Worm (Caenorhabditis elegans) whole organism, L1 larva: ENCODE data around the gene F57B1.6.

Experiments
- C16A3.4 ChIP-seq: fragments of 150-350 bp; optimal IDR thresholded peaks from 2 replicates; lab custom pipeline; 2014; ENCODE audit warnings: missing biosample characterization, missing genetic modification characterization
- C34B4.2 ChIP-seq: sonication (generic microtip); optimal IDR thresholded peaks from 2 replicates; lab custom pipeline; 2017; ENCODE audit warnings: mild to moderate bottlenecking, missing genetic modification characterization, missing compliant biosample characterization
- F16B12.6 ChIP-seq: fragments of 150-350 bp; optimal IDR thresholded peaks from 2 replicates; lab custom pipeline; 2014; ENCODE audit warnings: missing biosample characterization, missing genetic modification characterization
- Y116A8C.19 ChIP-seq: sonication (generic microtip); optimal IDR thresholded peaks from 2 replicates; lab custom pipeline; 2016; ENCODE audit warnings: missing compliant biosample characterization, missing genetic modification characterization, borderline replicate concordance
- ama-1 ChIP-seq: fragments of 150-350 bp; optimal IDR thresholded peaks from 2 replicates; lab custom pipeline; 2014
- ceh-88 ChIP-seq: fragments of 200-800 bp; sonication (Bioruptor generic); IDR thresholded peaks from 2 replicates; pipeline ENCODE4 v1.3.6; 2022; ENCODE audit warnings: missing genetic modification characterization, missing compliant biosample characterization
- ceh-90 ChIP-seq: sonication (generic microtip); optimal IDR thresholded peaks from 2 replicates; lab custom pipeline; 2016; ENCODE audit warnings: missing genetic modification characterization, missing compliant biosample characterization
- dsc-1 ChIP-seq: sonication (generic microtip); optimal IDR thresholded peaks from 2 replicates; lab custom pipeline; 2016; ENCODE audit warnings: mild to moderate bottlenecking, missing genetic modification characterization, missing compliant biosample characterization
- efl-3 ChIP-seq: fragments of 200-800 bp; sonication (Bioruptor generic); optimal IDR thresholded peaks from 2 replicates; lab custom pipeline; 2018; ENCODE audit warnings: mild to moderate bottlenecking, missing genetic modification characterization, missing compliant biosample characterization
- egl-13 ChIP-seq: sonication (generic microtip); optimal IDR thresholded peaks from 2 replicates; lab custom pipeline; 2016; ENCODE audit warnings: missing genotype, missing genetic modification reagents, missing genetic modification characterization, missing compliant biosample characterization
- elt-3 ChIP-seq, 6 experiments: fragments of 150-350 bp in 1 of 6; sonication (generic microtip); optimal IDR thresholded peaks; 2 replicates each; lab custom pipeline; 2017 to 2018; ENCODE audit warnings: missing biosample characterization in 6 of 6, missing genetic modification characterization in 6 of 6, inconsistent platforms in 1 of 6
- fkh-10 ChIP-seq: sonication (generic microtip); optimal IDR thresholded peaks from 2 replicates; lab custom pipeline; 2017; ENCODE audit warnings: missing biosample characterization, missing genetic modification reagents, missing genetic modification characterization
- fkh-8 ChIP-seq: sonication (generic microtip); optimal IDR thresholded peaks from 2 replicates; lab custom pipeline; 2016; ENCODE audit warnings: mild to moderate bottlenecking, missing genetic modification characterization, missing compliant biosample characterization
- grh-1 ChIP-seq: fragments of 200-800 bp; sonication (Bioruptor generic); IDR thresholded peaks from 2 replicates; pipeline ENCODE4 v1.3.6; 2022; ENCODE audit warnings: missing genetic modification reagents, missing genetic modification characterization, missing compliant biosample characterization
- hlh-17 ChIP-seq: fragments of 200-800 bp; sonication (Bioruptor generic); optimal IDR thresholded peaks from 2 replicates; lab custom pipeline; 2018; ENCODE audit warnings: missing genetic modification characterization, mild to moderate bottlenecking, missing compliant biosample characterization, moderate library complexity, borderline replicate concordance
- hlh-4 ChIP-seq: sonication (generic microtip); optimal IDR thresholded peaks from 2 replicates; lab custom pipeline; 2016; ENCODE audit warnings: mild to moderate bottlenecking, missing genetic modification characterization, missing compliant biosample characterization
- hpl-2 ChIP-seq: fragments of 150-350 bp; optimal IDR thresholded peaks from 2 replicates; lab custom pipeline; 2014; ENCODE audit warnings: missing biosample characterization, missing genetic modification reagents, missing genetic modification characterization
- irx-1 ChIP-seq: sonication (generic microtip); optimal IDR thresholded peaks from 2 replicates; lab custom pipeline; 2016; ENCODE audit warnings: missing genetic modification characterization, missing compliant biosample characterization
- isw-1 ChIP-seq: fragments of 200-800 bp; sonication (Bioruptor generic); IDR thresholded peaks from 2 replicates; pipeline ENCODE4 v1.3.6; 2022; ENCODE audit warnings: missing genetic modification characterization, missing compliant biosample characterization
- lin-13 ChIP-seq: fragments of 150-350 bp; optimal IDR thresholded peaks from 2 replicates; lab custom pipeline; 2014; ENCODE audit warnings: missing biosample characterization, missing genetic modification reagents, missing genetic modification characterization
- lin-14 ChIP-seq: fragments of 200-800 bp; sonication (Bioruptor generic); optimal IDR thresholded peaks from 2 replicates; lab custom pipeline; 2018; ENCODE audit warnings: mild to moderate bottlenecking, missing genetic modification characterization, moderate library complexity, missing compliant biosample characterization
- lin-15B ChIP-seq: fragments of 150-350 bp; sonication (generic microtip); optimal IDR thresholded peaks from 3 replicates; lab custom pipeline; 2014; ENCODE audit warnings: missing biosample characterization, missing genetic modification characterization
- lin-35 ChIP-seq, 2 experiments: fragments of 150-350 bp; optimal IDR thresholded peaks; 2 replicates each; lab custom pipeline; 2014; ENCODE audit warnings: missing biosample characterization in 2 of 2, missing genetic modification characterization in 2 of 2, missing genetic modification reagents in 2 of 2
- lsy-2 ChIP-seq, 2 experiments: fragments of 150-350 bp; optimal IDR thresholded peaks; 2 replicates each; lab custom pipeline; 2014; ENCODE audit warnings: missing biosample characterization in 2 of 2, missing genetic modification characterization in 2 of 2
- mab-9 ChIP-seq: fragments of 200-800 bp; sonication (Bioruptor generic); IDR thresholded peaks from 2 replicates; pipeline ENCODE4 v1.3.6; 2022; ENCODE audit warnings: missing genetic modification reagents, missing genetic modification characterization, missing compliant biosample characterization
- mdl-1 ChIP-seq, 2 experiments: fragments of 150-350 bp; optimal IDR thresholded peaks; 2 replicates each; lab custom pipeline; 2014 to 2017; ENCODE audit warnings: missing biosample characterization in 2 of 2, missing genetic modification characterization in 2 of 2, inconsistent platforms in 1 of 2
- mef-2 ChIP-seq: fragments of 150-350 bp; optimal IDR thresholded peaks from 2 replicates; lab custom pipeline; 2014; ENCODE audit warnings: missing biosample characterization, missing genetic modification characterization
- nhr-11 ChIP-seq: fragments of 150-350 bp; optimal IDR thresholded peaks from 2 replicates; lab custom pipeline; 2014; ENCODE audit warnings: missing biosample characterization, missing genetic modification characterization
- nhr-19 ChIP-seq: fragments of 200-800 bp; sonication (Bioruptor generic); conservative IDR thresholded peaks from 2 replicates; pipeline ENCODE4 v1.3.6; 2022; ENCODE audit warnings: missing genetic modification characterization, missing compliant biosample characterization
- nhr-237 ChIP-seq: fragments of 150-350 bp; optimal IDR thresholded peaks from 2 replicates; lab custom pipeline; 2014; ENCODE audit warnings: missing biosample characterization, missing genetic modification characterization
- nhr-28 ChIP-seq: fragments of 150-350 bp; optimal IDR thresholded peaks from 2 replicates; lab custom pipeline; 2014; ENCODE audit warnings: missing biosample characterization, missing genetic modification characterization
- nhr-47 ChIP-seq: sonication (generic microtip); optimal IDR thresholded peaks from 2 replicates; lab custom pipeline; 2016; ENCODE audit warnings: mild to moderate bottlenecking, missing genetic modification characterization, moderate library complexity, missing compliant biosample characterization
- nhr-71 ChIP-seq: sonication (generic microtip); optimal IDR thresholded peaks from 2 replicates; lab custom pipeline; 2016; ENCODE audit warnings: mild to moderate bottlenecking, missing genetic modification characterization, moderate library complexity, missing compliant biosample characterization
- nhr-76 ChIP-seq: sonication (generic microtip); optimal IDR thresholded peaks from 2 replicates; lab custom pipeline; 2017; ENCODE audit warnings: missing biosample characterization, missing genetic modification characterization
- nhr-77 ChIP-seq: fragments of 150-350 bp; optimal IDR thresholded peaks from 2 replicates; lab custom pipeline; 2014; ENCODE audit warnings: missing biosample characterization, missing genetic modification characterization
- nhr-84 ChIP-seq: sonication (generic microtip); optimal IDR thresholded peaks from 2 replicates; lab custom pipeline; 2017; ENCODE audit warnings: missing biosample characterization, missing genetic modification characterization
- nhr-85 ChIP-seq: sonication (generic microtip); peaks from one replicate; lab custom pipeline; 2016; ENCODE audit warnings: missing genetic modification characterization, inconsistent platforms, missing compliant biosample characterization
- nhr-90 ChIP-seq: sonication (generic microtip); optimal IDR thresholded peaks from 2 replicates; lab custom pipeline; 2016; ENCODE audit warnings: mild to moderate bottlenecking, missing genetic modification characterization, missing compliant biosample characterization; ENCODE audit not compliant: poor library complexity
- pag-3 ChIP-seq: sonication (generic microtip); optimal IDR thresholded peaks from 2 replicates; lab custom pipeline; 2017; ENCODE audit warnings: missing genetic modification characterization, mild to moderate bottlenecking, missing compliant biosample characterization, antibody characterized with exemption, borderline replicate concordance; ENCODE audit not compliant: insufficient read depth
- pax-3 ChIP-seq: fragments of 200-800 bp; sonication (Bioruptor generic); optimal IDR thresholded peaks from 2 replicates; lab custom pipeline; 2018; ENCODE audit warnings: mild to moderate bottlenecking, missing genetic modification characterization, moderate library complexity, missing compliant biosample characterization
- rnt-1 ChIP-seq: sonication (generic microtip); optimal IDR thresholded peaks from 2 replicates; lab custom pipeline; 2016; ENCODE audit warnings: mild to moderate bottlenecking, missing genetic modification characterization, moderate library complexity, missing compliant biosample characterization
- skn-1 ChIP-seq: fragments of 150-350 bp; optimal IDR thresholded peaks from 2 replicates; lab custom pipeline; 2014; ENCODE audit warnings: missing biosample characterization, missing genetic modification characterization
- snu-23 ChIP-seq: sonication (generic microtip); optimal IDR thresholded peaks from 2 replicates; lab custom pipeline; 2016; ENCODE audit warnings: missing genetic modification characterization, missing compliant biosample characterization
- sup-37 ChIP-seq: fragments of 200-800 bp; sonication (Bioruptor generic); optimal IDR thresholded peaks from 2 replicates; lab custom pipeline; 2018; ENCODE audit warnings: mild to moderate bottlenecking, missing genetic modification characterization, missing compliant biosample characterization
- swsn-7 ChIP-seq: sonication (generic microtip); optimal IDR thresholded peaks from 2 replicates; lab custom pipeline; 2016; ENCODE audit warnings: missing genetic modification characterization, missing compliant biosample characterization
- tbx-2 ChIP-seq: sonication (generic microtip); optimal IDR thresholded peaks from 2 replicates; lab custom pipeline; 2016; ENCODE audit warnings: missing genetic modification characterization, missing compliant biosample characterization
- unc-30 ChIP-seq: sonication (generic microtip); optimal IDR thresholded peaks from 2 replicates; lab custom pipeline; 2017; ENCODE audit warnings: missing biosample characterization, missing genetic modification characterization
- vab-15 ChIP-seq: sonication (generic microtip); optimal IDR thresholded peaks from 2 replicates; lab custom pipeline; 2017; ENCODE audit warnings: missing genotype, mild to moderate bottlenecking, missing genetic modification characterization, missing compliant biosample characterization
- xbp-1 ChIP-seq: sonication (generic microtip); optimal IDR thresholded peaks from 2 replicates; lab custom pipeline; 2016; ENCODE audit warnings: missing genetic modification characterization, missing compliant biosample characterization
- zag-1 ChIP-seq: fragments of 150-350 bp; optimal IDR thresholded peaks from 2 replicates; lab custom pipeline; 2014; ENCODE audit warnings: missing biosample characterization, missing genetic modification characterization

Gene F57B1.6

DNA sequence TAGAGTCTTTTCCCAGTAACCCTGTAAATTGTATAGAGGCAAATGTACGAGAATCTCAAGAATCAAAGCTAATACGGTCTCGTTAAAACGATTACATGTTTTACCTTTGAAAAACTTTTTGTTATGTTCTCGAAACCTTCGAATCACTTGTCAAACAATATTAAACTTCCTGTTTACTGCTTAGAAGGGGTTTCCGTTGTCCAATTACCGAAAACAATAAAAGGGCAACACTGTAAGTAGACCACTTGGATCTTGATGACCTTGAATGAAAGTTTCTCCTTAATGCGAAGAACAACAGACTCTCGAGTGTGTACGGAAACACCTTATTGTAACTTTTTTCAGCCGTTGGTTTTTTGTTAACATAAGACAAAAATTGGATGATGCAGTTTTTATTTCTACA is 8.8 kb upstream of the F57B1.6 start (continued):
- no peak for TF ChIP-seq ceh-90 (tag; lab: Kevin White, UChicago)
- TF ChIP-seq efl-3 (GFP tag; lab: Kevin White, UChicago) = no peak
- TF ChIP-seq mdl-1 (tag; optimal IDR thresholded peaks at IDR 0.05; lab: Kevin White, UChicago) = no peak
- TF ChIP-seq dsc-1 (tag; lab: Kevin White, UChicago) = no peak
- no peak for TF ChIP-seq lin-35 (GFP tag; optimal IDR thresholded peaks at IDR 0.05; lab: Kevin White, UChicago)
- TF ChIP-seq ama-1 (lab: Kevin White, UChicago) = no peak
- TF ChIP-seq elt-3 (tag; optimal IDR thresholded peaks at IDR 0.05; lab: Kevin White, UChicago) = peak in 2 of 6 experiments; percentile 13 to 37
- no peak for TF ChIP-seq zag-1 (tag; lab: Kevin White, UChicago)
- no peak for TF ChIP-seq pag-3
- TF ChIP-seq C16A3.4 (tag; lab: Kevin White, UChicago) = no peak
- no peak for TF ChIP-seq nhr-47
- TF ChIP-seq swsn-7 (tag; lab: Kevin White, UChicago) = no peak
- no peak for TF ChIP-seq Y116A8C.19 (tag; lab: Kevin White, UChicago)
- no peak for TF ChIP-seq lin-15B

DNA sequence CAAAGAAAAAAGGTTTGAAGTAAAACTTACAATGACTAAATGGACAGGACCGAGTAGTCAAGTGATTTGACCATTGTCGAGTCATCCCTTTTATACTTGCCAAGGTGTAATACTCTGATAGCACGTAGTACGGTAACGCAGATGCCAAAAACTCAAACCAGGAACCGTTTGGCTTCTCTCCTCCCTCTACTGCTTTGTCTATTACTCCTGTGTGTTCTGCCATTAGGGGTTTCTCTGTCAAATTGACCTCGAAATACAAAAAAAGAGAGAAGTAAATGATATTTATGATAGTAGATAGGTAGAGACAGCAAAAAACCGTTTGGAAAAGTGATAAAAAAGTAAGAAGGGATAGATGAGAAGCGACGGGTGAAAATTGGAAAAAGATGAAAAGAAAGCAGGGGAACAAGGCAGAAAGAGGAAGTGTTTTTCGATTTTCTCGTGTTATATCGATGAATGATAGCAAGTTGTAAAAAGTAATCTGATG is 7.3 kb upstream of the F57B1.6 start, which contains the start of the genes col-159 and col-160:
Gene col-159, minus strand, starts transcription at position 51 of the 484 bp plus-strand sequence.
Gene col-160, minus strand, starts transcription at position 63 of the 484 bp plus-strand sequence.
- TF ChIP-seq Y116A8C.19 (tag; lab: Kevin White, UChicago) (no peak), mab-9 (GFP tag; lab: Robert Waterston, UW) (no peak), grh-1 (peak; percentile 15; the same call in 1 of the 2 replicates), ceh-88 (GFP tag; lab: Robert Waterston, UW) (no peak), pax-3 (tag; lab: Kevin White, UChicago) (no peak), unc-30 (no peak), swsn-7 (tag; lab: Kevin White, UChicago) (no peak), hlh-4 (tag; lab: Kevin White, UChicago) (no peak), isw-1 (GFP tag; lab: Robert Waterston, UW) (no peak), xbp-1 (tag; lab: Kevin White, UChicago) (no peak), efl-3 (GFP tag; lab: Kevin White, UChicago) (no peak), fkh-10 (GFP tag; lab: Kevin White, UChicago) (no peak), nhr-90 (peak; percentile 48), nhr-85 (peak; percentile 95), nhr-77 (tag; lab: Kevin White, UChicago) (no peak), hlh-17 (no peak), nhr-28 (tag; lab: Kevin White, UChicago) (no peak), lsy-2 (tag; optimal IDR thresholded peaks at IDR 0.05; lab: Kevin White, UChicago) (peak in 1 of 2 experiments; percentile 26), lin-35 (GFP tag; optimal IDR thresholded peaks at IDR 0.05; lab: Kevin White, UChicago) (peak in 1 of 2 experiments; percentile 25), nhr-84 (tag; lab: Kevin White, UChicago) (no peak), snu-23 (GFP tag; lab: Kevin White, UChicago) (peak; percentile 44), nhr-19 (GFP tag; lab: Robert Waterston, UW) (peak; percentile 28; the same call in 1 of the 2 replicates), mdl-1 (tag; optimal IDR thresholded peaks at IDR 0.05; lab: Kevin White, UChicago) (no peak), hpl-2 (GFP tag; lab: Kevin White, UChicago) (no peak), lin-14 (GFP tag; lab: Kevin White, UChicago) (peak; percentile 84), elt-3 (tag; optimal IDR thresholded peaks at IDR 0.05; lab: Kevin White, UChicago) (peak in 3 of 6 experiments; percentile 58 to 84 (median 73)), vab-15 (tag; lab: Kevin White, UChicago) (no peak), zag-1 (tag; lab: Kevin White, UChicago) (no peak), F16B12.6 (tag; lab: Kevin White, UChicago) (no peak), nhr-11 (tag; lab: Kevin White, UChicago) (no peak), ceh-90 (tag; lab: Kevin White, UChicago) (no peak), mef-2 (no peak), lin-13 (GFP tag; lab: Kevin White, UChicago) (no peak), nhr-71 (tag; lab: Kevin White, UChicago) (peak; percentile 60), irx-1 (no peak), tbx-2 (tag; lab: Kevin White, UChicago) (peak; percentile 59), nhr-76 (tag; lab: Kevin White, UChicago) (no peak), rnt-1 (tag; lab: Kevin White, UChicago) (no peak), egl-13 (no peak), nhr-237 (no peak), fkh-8 (no peak), C34B4.2 (no peak), skn-1 (tag; lab: Kevin White, UChicago) (no peak), sup-37 (GFP tag; lab: Kevin White, UChicago) (no peak)
